Fruit fly (Drosophila melanogaster) Kc167 (cell line): Measurements from ENCODE around the gene CG12054.

Source experiments
- Myc ChIP-seq: fragments of >200 bp; optimal IDR thresholded peaks from 2 replicates; lab custom pipeline; 2017; ENCODE audit warnings: missing external identifiers
- Sin3A ChIP-seq: fragments of >200 bp; optimal IDR thresholded peaks from 2 replicates; lab custom pipeline; 2018; ENCODE audit warnings: missing external identifiers
- h ChIP-seq: fragments of >200 bp; optimal IDR thresholded peaks from 3 replicates; lab custom pipeline; 2018; ENCODE audit warnings: missing external identifiers
- insv ChIP-seq: fragments of >200 bp; optimal IDR thresholded peaks from 3 replicates; lab custom pipeline; 2018; ENCODE audit warnings: missing external identifiers
- psq ChIP-seq: fragments of >200 bp; optimal IDR thresholded peaks from 2 replicates; lab custom pipeline; 2017; ENCODE audit warnings: missing external identifiers
- ttk ChIP-seq: sonication (Bioruptor generic); optimal IDR thresholded peaks from 2 replicates; lab custom pipeline; 2017; ENCODE audit warnings: missing external identifiers

The CG12054 gene

dm6 chr3R:31235262-31235661, 14.8 kb downstream of the CG12054 start, which contains the start of gene CG15564:
TSS of gene CG15564 (minus strand) at chr3R:31235362.
- TF ChIP-seq psq (lab: Kevin White, UChicago) (no peak), h (lab: Kevin White, UChicago) (no peak), insv (lab: Kevin White, UChicago) (no peak), ttk (lab: Kevin White, UChicago) (no peak), Sin3A (lab: Kevin White, UChicago) (no peak), Myc (lab: Kevin White, UChicago) (no peak)

dm6 chr3R:31240023-31240422, 19.5 kb downstream of the CG12054 start:
- no peak for TF ChIP-seq h (lab: Kevin White, UChicago)
- TF ChIP-seq Myc (lab: Kevin White, UChicago) = no peak
- TF ChIP-seq psq (lab: Kevin White, UChicago) = no peak
- TF ChIP-seq Sin3A (lab: Kevin White, UChicago) = no peak
- no peak for TF ChIP-seq insv (lab: Kevin White, UChicago)
- no peak for TF ChIP-seq ttk (lab: Kevin White, UChicago)

dm6 chr3R:31241109-31241508, 20.6 kb downstream of the CG12054 start:
- TF ChIP-seq Myc (lab: Kevin White, UChicago) (no peak), h (lab: Kevin White, UChicago) (no peak), ttk (lab: Kevin White, UChicago) (no peak), insv (lab: Kevin White, UChicago) (no peak), psq (lab: Kevin White, UChicago) (no peak), Sin3A (lab: Kevin White, UChicago) (no peak)

dm6 chr3R:31243079-31243668, 22.7 kb downstream of the CG12054 start:
- TF ChIP-seq psq (lab: Kevin White, UChicago) = no peak

- TF ChIP-seq insv (lab: Kevin White, UChicago) = no peak
- TF ChIP-seq ttk (lab: Kevin White, UChicago) = no peak
- no peak for TF ChIP-seq Sin3A (lab: Kevin White, UChicago)
- no peak for TF ChIP-seq psq (lab: Kevin White, UChicago)
- no peak for TF ChIP-seq Myc (lab: Kevin White, UChicago)
- TF ChIP-seq h (lab: Kevin White, UChicago) = no peak
These were observed 25.3 kb downstream of the CG12054 start for dm6 chr3R:31245785-31246184.

- TF ChIP-seq insv (lab: Kevin White, UChicago) (no peak), Sin3A (lab: Kevin White, UChicago) (no peak), Myc (lab: Kevin White, UChicago) (no peak), ttk (lab: Kevin White, UChicago) (no peak), h (lab: Kevin White, UChicago) (no peak), psq (lab: Kevin White, UChicago) (no peak)
These were observed 26.9 kb downstream of the CG12054 start for dm6 chr3R:31247281-31247995.

- TF ChIP-seq h (lab: Kevin White, UChicago) (no peak), Sin3A (lab: Kevin White, UChicago) (no peak), ttk (lab: Kevin White, UChicago) (no peak), psq (lab: Kevin White, UChicago) (no peak), Myc (lab: Kevin White, UChicago) (no peak), insv (lab: Kevin White, UChicago) (no peak)
These were observed 27.7 kb downstream of the CG12054 start for dm6 chr3R:31248245-31248644.

- no peak for TF ChIP-seq ttk (lab: Kevin White, UChicago)
- no peak for TF ChIP-seq insv (lab: Kevin White, UChicago)
- TF ChIP-seq Sin3A (lab: Kevin White, UChicago) = no peak
- no peak for TF ChIP-seq psq (lab: Kevin White, UChicago)
- no peak for TF ChIP-seq Myc (lab: Kevin White, UChicago)
- no peak for TF ChIP-seq h (lab: Kevin White, UChicago)
These were observed 30.0 kb downstream of the CG12054 start for dm6 chr3R:31250426-31251034.

- TF ChIP-seq psq (lab: Kevin White, UChicago) = no peak
- TF ChIP-seq ttk (lab: Kevin White, UChicago) = no peak
- no peak for TF ChIP-seq insv (lab: Kevin White, UChicago)
- TF ChIP-seq h (lab: Kevin White, UChicago) = no peak
- TF ChIP-seq Myc (lab: Kevin White, UChicago) = no peak
- TF ChIP-seq Sin3A (lab: Kevin White, UChicago) = no peak
These were observed 30.7 kb downstream of the CG12054 start for dm6 chr3R:31251130-31251770.

- no peak for TF ChIP-seq Sin3A (lab: Kevin White, UChicago)
- no peak for TF ChIP-seq psq (lab: Kevin White, UChicago)
- no peak for TF ChIP-seq Myc (lab: Kevin White, UChicago)
- no peak for TF ChIP-seq ttk (lab: Kevin White, UChicago)
These were observed 31.8 kb downstream of the CG12054 start, which contains the start of the genes qless and mRpL32 for dm6 chr3R:31252093-31252962. TSS of gene qless (minus strand) at chr3R:31252608. TSS of gene mRpL32 (plus strand) at chr3R:31252872.
